Fruit fly (Drosophila melanogaster) whole organism, embryonic: Measurements from ENCODE around the gene RpL36.

ENCODE experiments used
- BEAF-32 ChIP-seq: fragments of 200-800 bp; sonication (Bioruptor generic); optimal IDR thresholded peaks from 3 replicates; lab custom pipeline; 2017; ENCODE audit warnings: missing biosample characterization, missing genetic modification characterization, mild to moderate bottlenecking, moderate library complexity, missing genetic modification reagents
- BtbVII ChIP-seq: fragments of 200-800 bp; sonication (Bioruptor generic); optimal IDR thresholded peaks from 3 replicates; lab custom pipeline; 2017; ENCODE audit warnings: missing biosample characterization, mild to moderate bottlenecking, missing genetic modification characterization
- CG10147 ChIP-seq: fragments of 200-800 bp; sonication (Bioruptor generic); optimal IDR thresholded peaks from 2 replicates; lab custom pipeline; 2019; ENCODE audit warnings: missing biosample characterization, mild to moderate bottlenecking, missing genetic modification characterization, moderate library complexity
- CG10267 ChIP-seq: fragments of 200-800 bp; sonication (Bioruptor generic); optimal IDR thresholded peaks from 2 replicates; lab custom pipeline; 2018; ENCODE audit warnings: missing biosample characterization, mild to moderate bottlenecking, missing genetic modification characterization, moderate library complexity
- CG11093 ChIP-seq: fragments of 200-800 bp; sonication (Bioruptor generic); IDR thresholded peaks from 3 replicates; pipeline ENCODE4 v1.3.6; 2022; ENCODE audit warnings: missing biosample characterization, missing genetic modification characterization
- CG12942 ChIP-seq: fragments of 200-800 bp; sonication (Bioruptor generic); optimal IDR thresholded peaks from 3 replicates; lab custom pipeline; 2016; ENCODE audit warnings: missing biosample characterization, missing genetic modification characterization
- CG13287 ChIP-seq: fragments of 200-800 bp; sonication (Bioruptor generic); IDR thresholded peaks from 2 replicates; pipeline ENCODE4 v1.3.6; 2022; ENCODE audit warnings: missing biosample characterization, missing genetic modification characterization; ENCODE audit not compliant: partially characterized antibody
- CG13624 ChIP-seq: fragments of 200-800 bp; sonication (Bioruptor generic); optimal IDR thresholded peaks from 2 replicates; lab custom pipeline; 2016; ENCODE audit warnings: missing biosample characterization, missing genetic modification characterization
- CG14050 ChIP-seq: fragments of 200-800 bp; sonication (Bioruptor generic); IDR thresholded peaks from 3 replicates; pipeline ENCODE4 v1.3.6; 2022; ENCODE audit warnings: missing biosample characterization, missing genetic modification characterization
- CG14441 ChIP-seq: fragments of 200-800 bp; sonication (Bioruptor generic); IDR thresholded peaks from 2 replicates; pipeline ENCODE4 v1.3.6; 2022; ENCODE audit warnings: missing biosample characterization, missing genetic modification characterization
- CG15269 ChIP-seq: fragments of 200-800 bp; sonication (Bioruptor generic); optimal IDR thresholded peaks from 2 replicates; lab custom pipeline; 2018; ENCODE audit warnings: missing biosample characterization, mild to moderate bottlenecking, missing genetic modification characterization, moderate library complexity
- CG15514 ChIP-seq: fragments of 200-800 bp; sonication (Bioruptor generic); optimal IDR thresholded peaks from 3 replicates; lab custom pipeline; 2017; ENCODE audit warnings: missing biosample characterization, missing genetic modification characterization, mild to moderate bottlenecking, moderate library complexity, missing genetic modification reagents
- CG32767 ChIP-seq: fragments of 200-800 bp; sonication (Bioruptor generic); IDR thresholded peaks from 2 replicates; pipeline ENCODE4 v1.3.6; 2022; ENCODE audit warnings: missing biosample characterization, missing genetic modification characterization
- CG3726 ChIP-seq: fragments of 200-800 bp; sonication (Bioruptor generic); IDR thresholded peaks from 3 replicates; pipeline ENCODE4, ENCODE4 v1.3.6; 2022; ENCODE audit warnings: missing biosample characterization, missing genetic modification characterization
- CG3995 ChIP-seq: fragments of 200-800 bp; sonication (Bioruptor generic); optimal IDR thresholded peaks from 3 replicates; lab custom pipeline; 2016; ENCODE audit warnings: missing biosample characterization, missing genetic modification characterization
- CG4404 ChIP-seq: fragments of 200-800 bp; sonication (Bioruptor generic); IDR thresholded peaks from 2 replicates; pipeline ENCODE4 v1.3.6; 2022; ENCODE audit warnings: missing biosample characterization, missing genetic modification characterization
- CG6254 ChIP-seq: fragments of 200-800 bp; sonication (Bioruptor generic); optimal IDR thresholded peaks from 3 replicates; lab custom pipeline; 2017; ENCODE audit warnings: mild to moderate bottlenecking, missing biosample characterization, missing genetic modification reagents, missing genetic modification characterization
- CG7357 ChIP-seq: fragments of 200-800 bp; sonication (Bioruptor generic); IDR thresholded peaks from 3 replicates; pipeline ENCODE4 v1.3.6; 2022; ENCODE audit warnings: missing biosample characterization, missing genetic modification characterization
- CG7372 ChIP-seq: fragments of 200-800 bp; sonication (Bioruptor generic); IDR thresholded peaks from 2 replicates; pipeline ENCODE4 v1.3.6; 2022; ENCODE audit warnings: missing biosample characterization, missing genetic modification characterization
- CG7556 ChIP-seq: fragments of 200-800 bp; sonication (Bioruptor generic); optimal IDR thresholded peaks from 2 replicates; lab custom pipeline; 2017; ENCODE audit warnings: missing biosample characterization, mild to moderate bottlenecking, missing genetic modification characterization
- CG7786 ChIP-seq: fragments of 200-800 bp; sonication (Bioruptor generic); optimal IDR thresholded peaks from 2 replicates; lab custom pipeline; 2016; ENCODE audit warnings: missing biosample characterization, missing genetic modification characterization
- CG7928 ChIP-seq: fragments of 200-800 bp; sonication (Bioruptor generic); optimal IDR thresholded peaks from 2 replicates; lab custom pipeline; 2017; ENCODE audit warnings: missing biosample characterization, mild to moderate bottlenecking, missing genetic modification characterization
- CG7987 ChIP-seq: fragments of 200-800 bp; sonication (Bioruptor generic); optimal IDR thresholded peaks from 2 replicates; lab custom pipeline; 2018; ENCODE audit warnings: missing biosample characterization, mild to moderate bottlenecking, missing genetic modification characterization, moderate library complexity
- CG8290 ChIP-seq, 3 experiments: fragments of 200-800 bp; sonication (Bioruptor generic); optimal IDR thresholded peaks; 2 replicates each; lab custom pipeline; 2016 to 2019; ENCODE audit warnings: missing biosample characterization in 3 of 3, missing genetic modification characterization in 3 of 3, mild to moderate bottlenecking in 2 of 3, moderate library complexity in 1 of 3
- CG9437 ChIP-seq: fragments of 200-800 bp; sonication (Bioruptor generic); optimal IDR thresholded peaks from 2 replicates; lab custom pipeline; 2018; ENCODE audit warnings: missing biosample characterization, mild to moderate bottlenecking, missing genetic modification characterization
- CoRest ChIP-seq: fragments of 200-800 bp; sonication (Bioruptor generic); optimal IDR thresholded peaks from 3 replicates; lab custom pipeline; 2018; ENCODE audit warnings: missing biosample characterization, mild to moderate bottlenecking, missing genetic modification characterization, moderate library complexity
- Dad ChIP-seq: fragments of 200-800 bp; sonication (Bioruptor generic); optimal IDR thresholded peaks from 3 replicates; lab custom pipeline; 2016; ENCODE audit warnings: missing biosample characterization, missing genetic modification characterization
- Dip3 ChIP-seq: fragments of 200-800 bp; sonication (Bioruptor generic); optimal IDR thresholded peaks from 3 replicates; lab custom pipeline; 2016; ENCODE audit warnings: missing biosample characterization, missing genetic modification characterization
- Dref ChIP-seq: fragments of 200-800 bp; sonication (Bioruptor generic); IDR thresholded peaks from 2 replicates; pipeline ENCODE4 v1.3.6; 2022; ENCODE audit warnings: missing biosample characterization, missing genetic modification characterization
- Drgx ChIP-seq: fragments of 200-800 bp; sonication (Bioruptor generic); IDR thresholded peaks from 2 replicates; pipeline ENCODE4 v1.3.6; 2022; ENCODE audit warnings: missing biosample characterization, missing genetic modification characterization
- E2f1 ChIP-seq: fragments of 200-800 bp; sonication (Bioruptor generic); IDR thresholded peaks from 2 replicates; pipeline ENCODE4 v1.3.6; 2022; ENCODE audit warnings: missing biosample characterization, missing genetic modification characterization
- HLH54F ChIP-seq: fragments of 200-800 bp; sonication (Bioruptor generic); optimal IDR thresholded peaks from 3 replicates; lab custom pipeline; 2016; ENCODE audit warnings: missing biosample characterization, missing genetic modification characterization
- HLHmδ ChIP-seq: fragments of 200-800 bp; sonication (Bioruptor generic); optimal IDR thresholded peaks from 2 replicates; lab custom pipeline; 2018; ENCODE audit warnings: missing biosample characterization, mild to moderate bottlenecking, missing genetic modification characterization, moderate library complexity
- Jarid2 ChIP-seq: fragments of 200-800 bp; sonication (Bioruptor generic); optimal IDR thresholded peaks from 3 replicates; lab custom pipeline; 2017; ENCODE audit warnings: mild to moderate bottlenecking, missing biosample characterization, missing genetic modification reagents, missing genetic modification characterization
- Mad ChIP-seq: fragments of 200-800 bp; sonication (Bioruptor generic); optimal IDR thresholded peaks from 2 replicates; lab custom pipeline; 2016; ENCODE audit warnings: missing biosample characterization, missing genetic modification characterization
- Nf-YC ChIP-seq: fragments of 200-800 bp; optimal IDR thresholded peaks from 3 replicates; lab custom pipeline; 2019; ENCODE audit warnings: missing biosample characterization, mild to moderate bottlenecking, missing genetic modification characterization, moderate library complexity
- Oaz ChIP-seq: fragments of 200-800 bp; sonication (Bioruptor generic); IDR thresholded peaks from 2 replicates; pipeline ENCODE4 v1.3.6; 2022; ENCODE audit warnings: missing biosample characterization, missing genetic modification characterization
- Sry-β ChIP-seq: fragments of 200-800 bp; sonication (Bioruptor generic); optimal IDR thresholded peaks from 2 replicates; lab custom pipeline; 2018; ENCODE audit warnings: missing biosample characterization, mild to moderate bottlenecking, missing genetic modification characterization, moderate library complexity
- danr ChIP-seq: fragments of 200-800 bp; sonication (Bioruptor generic); IDR thresholded peaks from 2 replicates; pipeline ENCODE4 v1.3.6; 2022; ENCODE audit warnings: missing biosample characterization, missing genetic modification characterization
- eve ChIP-seq, 2 experiments: fragments of >200 bp; optimal IDR thresholded peaks; 2 replicates each; lab custom pipeline; 2017; ENCODE audit warnings: missing biosample characterization in 2 of 2, missing genetic modification characterization in 2 of 2
- exex ChIP-seq: fragments of 200-800 bp; sonication (Bioruptor generic); optimal IDR thresholded peaks from 4 replicates; lab custom pipeline; 2018; ENCODE audit warnings: missing biosample characterization, mild to moderate bottlenecking, missing genetic modification characterization, moderate library complexity
- gce ChIP-seq: fragments of 200-800 bp; sonication (Bioruptor generic); IDR thresholded peaks from 3 replicates; pipeline ENCODE4 v1.3.6; 2022; ENCODE audit warnings: missing biosample characterization, missing genetic modification characterization
- gsb ChIP-seq: fragments of 200-800 bp; sonication (Bioruptor generic); IDR thresholded peaks from 2 replicates; pipeline ENCODE4 v1.3.6; 2022; ENCODE audit warnings: missing biosample characterization, missing genetic modification characterization
- jing ChIP-seq: fragments of 200-800 bp; sonication (Bioruptor generic); optimal IDR thresholded peaks from 2 replicates; lab custom pipeline; 2018; ENCODE audit warnings: missing biosample characterization, mild to moderate bottlenecking, missing genetic modification characterization
- lilli ChIP-seq: fragments of 200-800 bp; sonication (Bioruptor generic); optimal IDR thresholded peaks from 3 replicates; lab custom pipeline; 2016; ENCODE audit warnings: missing biosample characterization, missing genetic modification characterization
- mld ChIP-seq: fragments of 200-800 bp; sonication (Bioruptor generic); IDR thresholded peaks from 3 replicates; pipeline ENCODE4 v1.3.6; 2022; ENCODE audit warnings: missing biosample characterization, missing genetic modification characterization; ENCODE audit not compliant: partially characterized antibody
- rib ChIP-seq: fragments of 200-800 bp; sonication (Bioruptor generic); IDR thresholded peaks from 2 replicates; pipeline ENCODE4 v1.3.6; 2022; ENCODE audit warnings: missing biosample characterization, missing genetic modification characterization
- seq ChIP-seq: fragments of 200-800 bp; sonication (Bioruptor generic); IDR thresholded peaks from 2 replicates; pipeline ENCODE4 v1.3.6; 2022; ENCODE audit warnings: missing biosample characterization, missing genetic modification characterization
- sob ChIP-seq: fragments of 200-800 bp; sonication (Bioruptor generic); IDR thresholded peaks from 2 replicates; pipeline ENCODE4 v1.3.6; 2022; ENCODE audit warnings: missing biosample characterization, missing genetic modification characterization
- sqz ChIP-seq: fragments of 200-800 bp; sonication (Bioruptor generic); optimal IDR thresholded peaks from 3 replicates; lab custom pipeline; 2018; ENCODE audit warnings: missing biosample characterization, mild to moderate bottlenecking, missing genetic modification characterization
- twi ChIP-seq: fragments of 200-800 bp; optimal IDR thresholded peaks from 2 replicates; lab custom pipeline; 2019; ENCODE audit warnings: missing biosample characterization, mild to moderate bottlenecking, missing genetic modification characterization, moderate library complexity
- unc-4 ChIP-seq: fragments of 200-800 bp; sonication (Bioruptor generic); IDR thresholded peaks from 2 replicates; pipeline ENCODE4 v1.3.6; 2022; ENCODE audit warnings: missing biosample characterization, missing genetic modification characterization; ENCODE audit not compliant: partially characterized antibody

RpL36 gene

dm6 chrX:618583-618982 lies 10.7 kb downstream of the RpL36 start (continued):
- TF ChIP-seq BEAF-32, result no peak
- TF ChIP-seq sqz, result no peak
- TF ChIP-seq CG10267, result no peak
- TF ChIP-seq exex (tag; lab: Kevin White, UChicago), result no peak
- no peak for TF ChIP-seq CG14050 (GFP tag; lab: Robert Waterston, UW)
- no peak for TF ChIP-seq CG13287 (GFP tag; lab: Robert Waterston, UW)
- TF ChIP-seq twi (tag; lab: Kevin White, UChicago), result no peak
- peak; percentile 10 for TF ChIP-seq Dad (GFP tag; lab: Kevin White, UChicago)
- TF ChIP-seq gsb, result no peak
- no peak for TF ChIP-seq CG3995 (GFP tag; lab: Kevin White, UChicago)
- TF ChIP-seq CG15269 (tag; lab: Kevin White, UChicago), result peak; percentile 37
- no peak for TF ChIP-seq unc-4 (GFP tag; lab: Robert Waterston, UW)
- TF ChIP-seq CG15514 (GFP tag; lab: Kevin White, UChicago), result no peak
- TF ChIP-seq lilli (GFP tag; lab: Kevin White, UChicago), result peak; percentile 46
- TF ChIP-seq Oaz, result no peak
- peak; percentile 15 for TF ChIP-seq CG7556 (GFP tag; lab: Kevin White, UChicago)
- no peak for TF ChIP-seq E2f1
- TF ChIP-seq CG7372 (GFP tag; lab: Robert Waterston, UW), result no peak
- TF ChIP-seq mld (GFP tag; lab: Robert Waterston, UW), result no peak
- TF ChIP-seq CG7928 (GFP tag; lab: Kevin White, UChicago), result no peak
- TF ChIP-seq CG14441 (GFP tag; lab: Robert Waterston, UW), result no peak
- TF ChIP-seq HLHmδ, result no peak
- TF ChIP-seq HLH54F (GFP tag; lab: Kevin White, UChicago), result no peak
- no peak for TF ChIP-seq Drgx (GFP tag; lab: Robert Waterston, UW)
- TF ChIP-seq CG12942 (GFP tag; lab: Kevin White, UChicago), result peak; percentile 23
- no peak for TF ChIP-seq CG11093
- no peak for TF ChIP-seq sob (GFP tag; lab: Robert Waterston, UW)
- TF ChIP-seq eve (GFP tag; optimal IDR thresholded peaks at IDR 0.05; lab: Kevin White, UChicago), result no peak
- peak; percentile 20; the same call in 1 of the 2 replicates for TF ChIP-seq CG4404 (GFP tag; lab: Robert Waterston, UW)
- peak; percentile 5 for TF ChIP-seq CG9437 (GFP tag; lab: Kevin White, UChicago)
- TF ChIP-seq CG7987 (GFP tag; lab: Kevin White, UChicago), result no peak
- TF ChIP-seq gce (GFP tag; lab: Robert Waterston, UW), result no peak
- no peak for TF ChIP-seq Sry-β (GFP tag; lab: Kevin White, UChicago)
- no peak for TF ChIP-seq CG13624 (GFP tag; lab: Kevin White, UChicago)
- no peak for TF ChIP-seq Dref (GFP tag; lab: Robert Waterston, UW)
- TF ChIP-seq Jarid2 (GFP tag; lab: Kevin White, UChicago), result no peak
- TF ChIP-seq CG6254 (GFP tag; lab: Kevin White, UChicago), result no peak
- no peak for TF ChIP-seq danr
- no peak for TF ChIP-seq CG3726 (GFP tag; lab: Robert Waterston, UW)
- TF ChIP-seq seq (GFP tag; lab: Robert Waterston, UW), result no peak
- no peak for TF ChIP-seq jing (GFP tag; lab: Kevin White, UChicago)
- TF ChIP-seq CG10147 (GFP tag; lab: Kevin White, UChicago), result peak; percentile 6
- TF ChIP-seq Nf-YC (tag; lab: Kevin White, UChicago), result no peak
- TF ChIP-seq rib (GFP tag; lab: Robert Waterston, UW), result no peak
- no peak for TF ChIP-seq CG8290 (GFP tag; optimal IDR thresholded peaks at IDR 0.05; lab: Kevin White, UChicago)
- TF ChIP-seq CG8290 (tag; optimal IDR thresholded peaks at IDR 0.05; lab: Kevin White, UChicago), result peak in 1 of 2 experiments; percentile 27
- TF ChIP-seq Mad, result no peak
- peak; percentile 20 for TF ChIP-seq CoRest (tag; lab: Kevin White, UChicago)
- TF ChIP-seq CG32767 (GFP tag; lab: Robert Waterston, UW), result no peak
- peak; percentile 53 for TF ChIP-seq CG7786 (GFP tag; lab: Kevin White, UChicago)
- no peak for TF ChIP-seq CG7357 (GFP tag; lab: Robert Waterston, UW)
- TF ChIP-seq Dip3 (GFP tag; lab: Kevin White, UChicago), result peak; percentile 62
- no peak for TF ChIP-seq BtbVII (GFP tag; lab: Kevin White, UChicago)
